Worm (Caenorhabditis elegans) whole organism, mixed stage, embryonic: ENCODE measurements around the gene T01G5.7.

Experiments
- ceh-83 ChIP-seq: fragments of 200-800 bp; sonication (Bioruptor generic); optimal IDR thresholded peaks from 2 replicates; lab custom pipeline; 2018; ENCODE audit warnings: mild to moderate bottlenecking, missing genetic modification characterization, missing compliant biosample characterization
- ham-2 ChIP-seq: fragments of 200-800 bp; sonication (Bioruptor generic); optimal IDR thresholded peaks from 2 replicates; lab custom pipeline; 2018; ENCODE audit warnings: mild to moderate bottlenecking, missing genetic modification characterization, missing compliant biosample characterization
- mep-1 ChIP-seq: fragments of 150-350 bp; optimal IDR thresholded peaks from 2 replicates; lab custom pipeline; 2017; ENCODE audit warnings: missing biosample characterization, missing genetic modification reagents, missing genetic modification characterization, inconsistent platforms
- nhr-237 ChIP-seq: fragments of 150-350 bp; optimal IDR thresholded peaks from 2 replicates; lab custom pipeline; 2014; ENCODE audit warnings: missing biosample characterization, missing genetic modification characterization
- pha-4 ChIP-seq: fragments of 150-350 bp; optimal IDR thresholded peaks from 2 replicates; lab custom pipeline; 2018; ENCODE audit warnings: missing biosample characterization, missing genetic modification reagents, missing genetic modification characterization
- unc-62 ChIP-seq: fragments of 150-350 bp; optimal IDR thresholded peaks from 2 replicates; lab custom pipeline; 2014; ENCODE audit warnings: missing biosample characterization, missing genetic modification reagents, missing genetic modification characterization

ce11 chrV:15083659-15084058 is 28.1 kb upstream of the T01G5.7 start:
- no peak for TF ChIP-seq pha-4
- no peak for TF ChIP-seq ceh-83 (GFP tag; lab: Kevin White, UChicago)
- TF ChIP-seq ham-2: no peak
- TF ChIP-seq mep-1: no peak
- no peak for TF ChIP-seq unc-62
- TF ChIP-seq nhr-237 (tag; lab: Kevin White, UChicago): no peak
